Worm (Caenorhabditis elegans) whole organism, L2 larva: Measurements from ENCODE around the gene T03F7.5.

ENCODE experiments used
- R02D3.7 ChIP-seq: fragments of 150-350 bp; optimal IDR thresholded peaks from 2 replicates; lab custom pipeline; 2014; ENCODE audit warnings: missing biosample characterization, missing genetic modification characterization
- ama-1 ChIP-seq: fragments of 150-350 bp; optimal IDR thresholded peaks from 2 replicates; lab custom pipeline; 2018; ENCODE audit warnings: inconsistent platforms
- blmp-1 ChIP-seq: sonication (generic microtip); optimal IDR thresholded peaks from 2 replicates; lab custom pipeline; 2017; ENCODE audit warnings: missing genetic modification characterization, mild to moderate bottlenecking, missing compliant biosample characterization, antibody characterized with exemption, moderate library complexity; ENCODE audit not compliant: insufficient read depth
- lin-11 ChIP-seq: fragments of 150-350 bp; sonication (generic microtip); optimal IDR thresholded peaks from 2 replicates; lab custom pipeline; 2014; ENCODE audit warnings: missing biosample characterization, missing genetic modification characterization, inconsistent platforms, mixed read lengths
- mab-5 ChIP-seq: fragments of 150-350 bp; optimal IDR thresholded peaks from 2 replicates; lab custom pipeline; 2014; ENCODE audit warnings: missing biosample characterization, missing genetic modification characterization
- mdl-1 ChIP-seq, 2 experiments: fragments of 150-350 bp in 1 of 2; sonication (generic microtip) in 1 of 2; optimal IDR thresholded peaks; 2 replicates each; lab custom pipeline; 2017; ENCODE audit warnings: missing biosample characterization in 2 of 2, missing genetic modification characterization in 2 of 2
- nhr-11 ChIP-seq: fragments of 150-350 bp; optimal IDR thresholded peaks from 2 replicates; lab custom pipeline; 2014; ENCODE audit warnings: missing biosample characterization, missing genetic modification characterization
- nhr-12 ChIP-seq: fragments of 150-350 bp; optimal IDR thresholded peaks from 2 replicates; lab custom pipeline; 2014; ENCODE audit warnings: missing biosample characterization, missing genetic modification characterization
- nhr-23 ChIP-seq: fragments of 150-350 bp; optimal IDR thresholded peaks from 2 replicates; lab custom pipeline; 2014; ENCODE audit warnings: missing biosample characterization, missing genetic modification reagents, missing genetic modification characterization
- nhr-6 ChIP-seq: fragments of 150-350 bp; optimal IDR thresholded peaks from 2 replicates; lab custom pipeline; 2014; ENCODE audit warnings: missing biosample characterization, missing genetic modification characterization
- nhr-77 ChIP-seq: fragments of 150-350 bp; optimal IDR thresholded peaks from 2 replicates; lab custom pipeline; 2014; ENCODE audit warnings: missing biosample characterization, missing genetic modification characterization
- unc-55 ChIP-seq: fragments of 150-350 bp; sonication (generic microtip); optimal IDR thresholded peaks from 3 replicates; lab custom pipeline; 2014; ENCODE audit warnings: missing biosample characterization, missing genetic modification reagents, missing genetic modification characterization
- unc-62 ChIP-seq: fragments of 150-350 bp; optimal IDR thresholded peaks from 2 replicates; lab custom pipeline; 2014; ENCODE audit warnings: missing biosample characterization, missing genetic modification reagents, missing genetic modification characterization
- zag-1 ChIP-seq: fragments of 150-350 bp; optimal IDR thresholded peaks from 2 replicates; lab custom pipeline; 2014; ENCODE audit warnings: missing biosample characterization, missing genetic modification characterization

DNA sequence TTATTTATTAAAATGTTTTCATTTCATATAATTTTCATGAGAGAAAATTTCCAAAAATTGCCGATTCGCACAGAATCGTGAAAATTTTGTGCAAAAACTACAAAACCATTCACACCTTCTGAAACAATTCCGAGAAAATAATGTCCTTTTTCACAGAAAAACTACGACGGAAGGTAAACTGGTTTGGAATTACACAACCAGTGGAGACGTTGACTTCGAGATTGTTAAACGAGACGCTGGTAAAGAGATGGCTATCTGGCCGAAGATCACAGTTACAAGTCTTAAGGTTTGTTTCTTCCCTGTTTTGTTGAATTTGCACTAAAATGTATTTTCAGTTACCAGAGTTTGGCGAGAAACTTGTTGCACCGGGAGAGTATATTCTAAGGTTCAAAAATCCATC, 14.4 kb upstream of the T03F7.5 start:
- TF ChIP-seq nhr-77 (tag; lab: Kevin White, UChicago) = no peak
- TF ChIP-seq ama-1 (lab: Kevin White, UChicago) = no peak
- TF ChIP-seq nhr-11 (tag; lab: Kevin White, UChicago) = no peak
- TF ChIP-seq mab-5 = no peak
- TF ChIP-seq mdl-1 (tag; optimal IDR thresholded peaks at IDR 0.05; lab: Kevin White, UChicago) = no peak
- TF ChIP-seq lin-11 (tag; lab: Kevin White, UChicago) = no peak
- no peak for TF ChIP-seq blmp-1
- TF ChIP-seq R02D3.7 (tag; lab: Kevin White, UChicago) = no peak
- TF ChIP-seq nhr-12 = no peak
- no peak for TF ChIP-seq unc-62
- no peak for TF ChIP-seq nhr-6 (tag; lab: Kevin White, UChicago)
- TF ChIP-seq nhr-23 (tag; lab: Kevin White, UChicago) = no peak
- no peak for TF ChIP-seq zag-1
- no peak for TF ChIP-seq unc-55
